Worm (Caenorhabditis elegans) whole organism, early embryonic: ENCODE measurements around the gene col-121.

Experiments
- B0310.2 ChIP-seq: sonication (generic microtip); optimal IDR thresholded peaks from 2 replicates; lab custom pipeline; 2016; ENCODE audit warnings: mild to moderate bottlenecking, missing genetic modification characterization, missing compliant biosample characterization
- F13C5.2 ChIP-seq: sonication (generic microtip); optimal IDR thresholded peaks from 2 replicates; lab custom pipeline; 2017; ENCODE audit warnings: mild to moderate bottlenecking, missing genetic modification characterization, inconsistent platforms, missing compliant biosample characterization
- aly-1 ChIP-seq: sonication (generic microtip); optimal IDR thresholded peaks from 2 replicates; lab custom pipeline; 2016; ENCODE audit warnings: missing genetic modification characterization, missing compliant biosample characterization
- ama-1 ChIP-seq: fragments of 150-350 bp; optimal IDR thresholded peaks from 2 replicates; lab custom pipeline; 2014
- ceh-13 ChIP-seq: fragments of 200-800 bp; sonication (Bioruptor generic); optimal IDR thresholded peaks from 2 replicates; lab custom pipeline; 2018; ENCODE audit warnings: mild to moderate bottlenecking, missing genetic modification characterization, missing compliant biosample characterization
- ceh-36 ChIP-seq: sonication (generic microtip); optimal IDR thresholded peaks from 2 replicates; lab custom pipeline; 2016; ENCODE audit warnings: missing genetic modification characterization, inconsistent platforms, missing compliant biosample characterization
- ets-7 ChIP-seq: sonication (generic microtip); optimal IDR thresholded peaks from 2 replicates; lab custom pipeline; 2016; ENCODE audit warnings: missing genotype, missing genetic modification characterization, missing compliant biosample characterization
- flt-1 ChIP-seq: fragments of 200-800 bp; sonication (Bioruptor generic); IDR thresholded peaks from 2 replicates; pipeline ENCODE4 v1.3.6; 2022; ENCODE audit warnings: missing genetic modification characterization, missing compliant biosample characterization
- hmbx-1 ChIP-seq: sonication (generic microtip); optimal IDR thresholded peaks from 2 replicates; lab custom pipeline; 2016; ENCODE audit warnings: mild to moderate bottlenecking, missing genetic modification characterization, missing compliant biosample characterization
- hmg-4 ChIP-seq: fragments of 200-800 bp; sonication (Bioruptor generic); optimal IDR thresholded peaks from 2 replicates; lab custom pipeline; 2018; ENCODE audit warnings: mild to moderate bottlenecking, missing genetic modification characterization, missing compliant biosample characterization
- hnd-1 ChIP-seq: sonication (generic microtip); optimal IDR thresholded peaks from 2 replicates; lab custom pipeline; 2016; ENCODE audit warnings: missing genetic modification characterization, missing compliant biosample characterization
- pes-1 ChIP-seq: fragments of 200-800 bp; sonication (Bioruptor generic); IDR thresholded peaks from 2 replicates; pipeline ENCODE4 v1.3.6; 2022; ENCODE audit warnings: missing genetic modification reagents, missing genetic modification characterization, missing compliant biosample characterization
- scrt-1 ChIP-seq: fragments of 200-800 bp; sonication (Bioruptor generic); IDR thresholded peaks from 2 replicates; pipeline ENCODE4 v1.3.6; 2022; ENCODE audit warnings: missing genetic modification characterization, missing compliant biosample characterization
- sea-1 ChIP-seq: fragments of 200-800 bp; sonication (Bioruptor generic); conservative IDR thresholded peaks from 2 replicates; pipeline ENCODE4 v1.3.6; 2022; ENCODE audit warnings: missing genetic modification characterization, missing compliant biosample characterization
- tbx-11 ChIP-seq: fragments of 200-800 bp; sonication (Bioruptor generic); IDR thresholded peaks from 2 replicates; pipeline ENCODE4 v1.3.6; 2022; ENCODE audit warnings: missing genetic modification characterization, missing compliant biosample characterization
- tbx-37 ChIP-seq: fragments of 200-800 bp; sonication (Bioruptor generic); conservative IDR thresholded peaks from 2 replicates; pipeline ENCODE4 v1.3.6; 2022; ENCODE audit warnings: missing genetic modification reagents, missing genetic modification characterization, missing compliant biosample characterization
- tra-4 ChIP-seq: sonication (generic microtip); optimal IDR thresholded peaks from 2 replicates; lab custom pipeline; 2017; ENCODE audit warnings: missing genetic modification characterization, missing compliant biosample characterization

col-121 gene

ce11 chrIV:9376550-9376949, 19.5 kb downstream of the col-121 start:
- TF ChIP-seq hnd-1 = no peak
- no peak for TF ChIP-seq ama-1 (lab: Kevin White, UChicago)
- TF ChIP-seq ceh-13 (GFP tag; lab: Kevin White, UChicago) = no peak
- TF ChIP-seq ceh-36 (tag; lab: Kevin White, UChicago) = no peak
- no peak for TF ChIP-seq tbx-11 (GFP tag; lab: Robert Waterston, UW)
- no peak for TF ChIP-seq aly-1 (tag; lab: Kevin White, UChicago)
- no peak for TF ChIP-seq tra-4 (tag; lab: Kevin White, UChicago)
- TF ChIP-seq tbx-37 = no peak
- no peak for TF ChIP-seq hmg-4 (GFP tag; lab: Kevin White, UChicago)
- TF ChIP-seq sea-1 (GFP tag; lab: Robert Waterston, UW) = no peak
- no peak for TF ChIP-seq scrt-1 (GFP tag; lab: Robert Waterston, UW)
- no peak for TF ChIP-seq B0310.2 (tag; lab: Kevin White, UChicago)
- TF ChIP-seq hmbx-1 = no peak
- no peak for TF ChIP-seq ets-7 (tag; lab: Kevin White, UChicago)
- no peak for TF ChIP-seq pes-1 (GFP tag; lab: Robert Waterston, UW)
- TF ChIP-seq F13C5.2 (tag; lab: Kevin White, UChicago) = no peak

- TF ChIP-seq aly-1 (tag; lab: Kevin White, UChicago) (no peak), tra-4 (tag; lab: Kevin White, UChicago) (no peak), tbx-37 (no peak), ets-7 (tag; lab: Kevin White, UChicago) (no peak)
These were observed 21.5 kb downstream of the col-121 start, which contains the start of gene C10C5.3 for ce11 chrIV:9374529-9374928. Gene C10C5.3, plus strand, starts transcription at chrIV:9374829.

- no peak for TF ChIP-seq ama-1 (lab: Kevin White, UChicago)
- TF ChIP-seq ceh-36 (tag; lab: Kevin White, UChicago) = no peak
- TF ChIP-seq F13C5.2 (tag; lab: Kevin White, UChicago) = no peak
- TF ChIP-seq hmg-4 (GFP tag; lab: Kevin White, UChicago) = no peak
- no peak for TF ChIP-seq tbx-37
- TF ChIP-seq pes-1 (GFP tag; lab: Robert Waterston, UW) = no peak
- TF ChIP-seq B0310.2 (tag; lab: Kevin White, UChicago) = no peak
- TF ChIP-seq tbx-11 (GFP tag; lab: Robert Waterston, UW) = no peak
- TF ChIP-seq sea-1 (GFP tag; lab: Robert Waterston, UW) = no peak
- TF ChIP-seq ceh-13 (GFP tag; lab: Kevin White, UChicago) = no peak
- TF ChIP-seq tra-4 (tag; lab: Kevin White, UChicago) = no peak
- TF ChIP-seq scrt-1 (GFP tag; lab: Robert Waterston, UW) = no peak
- no peak for TF ChIP-seq aly-1 (tag; lab: Kevin White, UChicago)
- no peak for TF ChIP-seq hnd-1
These were observed 24.9 kb downstream of the col-121 start, which contains the start of gene fbxc-58 for ce11 chrIV:9371126-9371525. Gene fbxc-58, plus strand, starts transcription at chrIV:9371508.

- TF ChIP-seq tbx-11 (GFP tag; lab: Robert Waterston, UW) (no peak), hmg-4 (GFP tag; lab: Kevin White, UChicago) (no peak), ama-1 (lab: Kevin White, UChicago) (no peak), sea-1 (GFP tag; lab: Robert Waterston, UW) (no peak), ceh-13 (GFP tag; lab: Kevin White, UChicago) (no peak), tra-4 (tag; lab: Kevin White, UChicago) (no peak), scrt-1 (GFP tag; lab: Robert Waterston, UW) (no peak), aly-1 (tag; lab: Kevin White, UChicago) (no peak), hnd-1 (no peak), B0310.2 (tag; lab: Kevin White, UChicago) (no peak), tbx-37 (no peak), ceh-36 (tag; lab: Kevin White, UChicago) (no peak), ets-7 (tag; lab: Kevin White, UChicago) (no peak), hmbx-1 (no peak)
These were observed 28.0 kb downstream of the col-121 start for ce11 chrIV:9367852-9368627.

- no peak for TF ChIP-seq sea-1 (GFP tag; lab: Robert Waterston, UW)
- no peak for TF ChIP-seq scrt-1 (GFP tag; lab: Robert Waterston, UW)
- TF ChIP-seq ceh-36 (tag; lab: Kevin White, UChicago) = no peak
- no peak for TF ChIP-seq ceh-13 (GFP tag; lab: Kevin White, UChicago)
- no peak for TF ChIP-seq aly-1 (tag; lab: Kevin White, UChicago)
- TF ChIP-seq tbx-37 = no peak
These were observed 29.6 kb downstream of the col-121 start, which contains the start of gene pezo-1 for ce11 chrIV:9366411-9366810. Gene pezo-1, minus strand, starts transcription at chrIV:9366511.

- TF ChIP-seq tbx-37 (no peak), pes-1 (GFP tag; lab: Robert Waterston, UW) (no peak), scrt-1 (GFP tag; lab: Robert Waterston, UW) (no peak), tra-4 (tag; lab: Kevin White, UChicago) (no peak), aly-1 (tag; lab: Kevin White, UChicago) (no peak), tbx-11 (GFP tag; lab: Robert Waterston, UW) (no peak), hmg-4 (GFP tag; lab: Kevin White, UChicago) (no peak), hnd-1 (no peak), B0310.2 (tag; lab: Kevin White, UChicago) (no peak), hmbx-1 (no peak), flt-1 (GFP tag; lab: Robert Waterston, UW) (no peak), F13C5.2 (tag; lab: Kevin White, UChicago) (no peak), sea-1 (GFP tag; lab: Robert Waterston, UW) (no peak), ama-1 (lab: Kevin White, UChicago) (no peak), ets-7 (tag; lab: Kevin White, UChicago) (no peak)
These were observed 42.3 kb downstream of the col-121 start for ce11 chrIV:9353728-9354127.
